Worm (Caenorhabditis elegans): ENCODE results near the gene ZK643.6.
A peak's percentile ranks its signal among the peaks of the same experiment; 100 is the strongest.

The ZK643.6 gene

ce11 chrIII:8962475-8962874, 1.9 kb upstream of the ZK643.6 start:
- TF ChIP-seq pha-4 (GFP tag; IDR thresholded peaks at IDR 0.05), result peak; percentile 98; the same call in 1 of the 2 replicates
- no peak for TF ChIP-seq pha-4 (tag; optimal IDR thresholded peaks at IDR 0.05)
- TF ChIP-seq set-16 (GFP tag; IDR thresholded peaks at IDR 0.05), result peak; percentile 99
- 0 out of 2 replicates have a peak, but pooled peaks have one; percentile 16 for TF ChIP-seq egl-43 (GFP tag; IDR thresholded peaks at IDR 0.05)
- TF ChIP-seq ceh-44 (GFP tag; IDR thresholded peaks at IDR 0.05), result no peak

DNA sequence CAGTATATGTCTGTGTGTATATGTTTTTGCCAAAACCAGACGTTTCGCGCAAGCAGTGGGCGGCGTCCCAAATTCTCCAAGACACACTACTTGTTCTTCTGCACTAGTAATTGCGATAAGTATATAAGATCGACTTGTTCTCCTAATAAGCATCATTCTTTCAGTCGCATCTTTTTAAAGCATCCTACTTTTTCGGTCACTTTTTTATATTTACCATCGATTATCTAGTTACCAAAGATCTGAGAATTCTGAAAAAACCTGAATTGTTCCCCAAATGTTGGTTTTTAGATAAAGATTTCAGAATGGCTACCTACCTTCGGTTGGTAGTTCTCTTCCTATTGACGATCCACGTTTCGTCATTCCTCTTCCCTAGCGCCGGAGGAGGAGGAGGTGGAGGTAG, 1.4 kb upstream of the ZK643.6 start, which contains the start of gene grl-25:
TSS of gene grl-25 (plus strand) at position 301 of the 400 bp plus-strand sequence.
- no peak for TF ChIP-seq spr-3 (GFP tag; optimal IDR thresholded peaks at IDR 0.05)
- no peak for TF ChIP-seq nhr-111 (GFP tag; optimal IDR thresholded peaks at IDR 0.05)
- TF ChIP-seq nhr-76 (tag; optimal IDR thresholded peaks at IDR 0.05), result no peak
- TF ChIP-seq ZK337.2 (GFP tag; IDR thresholded peaks at IDR 0.05), result no peak
- TF ChIP-seq dmd-6 (GFP tag; IDR thresholded peaks at IDR 0.05), result no peak
- no peak for TF ChIP-seq jun-1 (tag; optimal IDR thresholded peaks at IDR 0.05)

- TF ChIP-seq hlh-11 (tag; optimal IDR thresholded peaks at IDR 0.05) (peak; percentile 38), spr-3 (GFP tag; optimal IDR thresholded peaks at IDR 0.05) (no peak), nhr-25 (tag; optimal IDR thresholded peaks at IDR 0.05; ENCODE audit: borderline replicate concordance, insufficient read depth) (no peak), nhr-41 (GFP tag; IDR thresholded peaks at IDR 0.05) (no peak), dpl-1 (GFP tag; optimal IDR thresholded peaks at IDR 0.05) (peak; percentile 80), pha-4 (GFP tag; IDR thresholded peaks at IDR 0.05) (peak; percentile 64; the same call in 1 of the 2 replicates), pha-4 (tag; optimal IDR thresholded peaks at IDR 0.05) (peak; percentile 24), ceh-28 (tag; optimal IDR thresholded peaks at IDR 0.05) (peak; percentile 79), mes-2 (tag; optimal IDR thresholded peaks at IDR 0.05; ENCODE audit: poor library complexity, severe bottlenecking) (peak; percentile 88), rbr-2 (tag; optimal IDR thresholded peaks at IDR 0.05) (peak; percentile 39), nhr-48 (tag; optimal IDR thresholded peaks at IDR 0.05) (no peak), madf-9 (GFP tag; conservative IDR thresholded peaks at IDR 0.05) (no peak), lir-3 (tag; optimal IDR thresholded peaks at IDR 0.05) (no peak), lsy-2 (tag; optimal IDR thresholded peaks at IDR 0.05) (peak in 1 of 2 experiments; percentile 97), fkh-10 (GFP tag; optimal IDR thresholded peaks at IDR 0.05) (peak; percentile 2), zip-11 (GFP tag; IDR thresholded peaks at IDR 0.05) (no peak), attf-4 (tag; optimal IDR thresholded peaks at IDR 0.05) (no peak), mxl-3 (GFP tag; optimal IDR thresholded peaks at IDR 0.05) (no peak), mdl-1 (tag; optimal IDR thresholded peaks at IDR 0.05) (peak in 1 of 2 experiments; percentile 21), ceh-82 (tag; optimal IDR thresholded peaks at IDR 0.05) (no peak), hif-1 (tag; optimal IDR thresholded peaks at IDR 0.05) (no peak), fos-1 (tag; optimal IDR thresholded peaks at IDR 0.05) (no peak), nhr-6 (tag; optimal IDR thresholded peaks at IDR 0.05) (no peak), daf-12 (tag; optimal IDR thresholded peaks at IDR 0.05) (no peak), ceh-32 (tag; optimal IDR thresholded peaks at IDR 0.05; ENCODE audit: poor library complexity) (no peak), hmg-1.1 (GFP tag; IDR thresholded peaks at IDR 0.05) (0 out of 2 replicates have a peak, but pooled peaks have one; percentile 26), daf-16 (GFP tag; optimal IDR thresholded peaks at IDR 0.05) (no peak), daf-16 (tag; optimal IDR thresholded peaks at IDR 0.05) (no peak), mxl-2 (GFP tag; conservative IDR thresholded peaks at IDR 0.05) (no peak), hlh-30 (tag; optimal IDR thresholded peaks at IDR 0.05; ENCODE audit: insufficient read depth) (peak; percentile 76)
Measured at ce11 chrIII:8956146-8956646, 4.4 kb downstream of the ZK643.6 start, which contains the start of the genes ZK643.5 and ZK643.2. ZK643.5 (minus strand) TSS chrIII:8956196. ZK643.2 (plus strand) TSS chrIII:8956540.

Data from whole organism, L4 larva.